Fruit fly (Drosophila melanogaster) whole organism, embryonic: ENCODE data around the gene dmrt11E.
A peak's percentile ranks its signal among the peaks of the same experiment; 100 is the strongest.

Experiments used
- Atf6 ChIP-seq: fragments of 200-800 bp; sonication (Bioruptor generic); IDR thresholded peaks from 2 replicates; pipeline ENCODE4 v1.3.6; 2022; ENCODE audit warnings: missing biosample characterization, missing genetic modification characterization
- C15 ChIP-seq: fragments of 200-800 bp; sonication (Bioruptor generic); IDR thresholded peaks from 3 replicates; pipeline ENCODE4 v1.3.6; 2022; ENCODE audit warnings: missing biosample characterization, missing genetic modification characterization
- CG11093 ChIP-seq: fragments of 200-800 bp; sonication (Bioruptor generic); IDR thresholded peaks from 3 replicates; pipeline ENCODE4 v1.3.6; 2022; ENCODE audit warnings: missing biosample characterization, missing genetic modification characterization
- CG12769 ChIP-seq: fragments of 200-800 bp; sonication (Bioruptor generic); optimal IDR thresholded peaks from 2 replicates; lab custom pipeline; 2019; ENCODE audit warnings: missing biosample characterization, mild to moderate bottlenecking, missing genetic modification characterization, moderate library complexity
- CG13775 ChIP-seq: fragments of 200-800 bp; sonication (Bioruptor generic); optimal IDR thresholded peaks from 3 replicates; lab custom pipeline; 2017; ENCODE audit warnings: missing biosample characterization, mild to moderate bottlenecking, missing genetic modification characterization
- CG15269 ChIP-seq: fragments of 200-800 bp; sonication (Bioruptor generic); optimal IDR thresholded peaks from 2 replicates; lab custom pipeline; 2018; ENCODE audit warnings: missing biosample characterization, mild to moderate bottlenecking, missing genetic modification characterization, moderate library complexity
- CG16863 ChIP-seq: fragments of 200-800 bp; sonication (Bioruptor generic); optimal IDR thresholded peaks from 3 replicates; lab custom pipeline; 2016; ENCODE audit warnings: missing biosample characterization, missing genetic modification characterization
- CG17829 ChIP-seq: fragments of 200-800 bp; optimal IDR thresholded peaks from 2 replicates; lab custom pipeline; 2019; ENCODE audit warnings: missing biosample characterization, mild to moderate bottlenecking, missing genetic modification characterization, moderate library complexity
- CG18262 ChIP-seq: fragments of 200-800 bp; optimal IDR thresholded peaks from 3 replicates; lab custom pipeline; 2019; ENCODE audit warnings: missing biosample characterization, mild to moderate bottlenecking, missing genetic modification characterization, moderate library complexity
- CG2199 ChIP-seq: fragments of 200-800 bp; sonication (Bioruptor generic); IDR thresholded peaks from 3 replicates; pipeline ENCODE4 v1.3.6; 2022; ENCODE audit warnings: missing biosample characterization, missing genetic modification characterization
- CG31224 ChIP-seq: fragments of 200-800 bp; sonication (Bioruptor generic); IDR thresholded peaks from 2 replicates; pipeline ENCODE4 v1.3.6; 2022; ENCODE audit warnings: missing biosample characterization, missing genetic modification characterization
- CG31365 ChIP-seq: fragments of 200-800 bp; sonication (Bioruptor generic); optimal IDR thresholded peaks from 2 replicates; lab custom pipeline; 2018; ENCODE audit warnings: missing biosample characterization, mild to moderate bottlenecking, missing genetic modification characterization
- CG31441 ChIP-seq: fragments of 200-800 bp; sonication (Bioruptor generic); IDR thresholded peaks from 2 replicates; pipeline ENCODE4 v1.3.6; 2022; ENCODE audit warnings: missing biosample characterization, missing genetic modification characterization
- CG6689 ChIP-seq: fragments of 200-800 bp; sonication (Bioruptor generic); IDR thresholded peaks from 2 replicates; pipeline ENCODE4 v1.3.6; 2022; ENCODE audit warnings: missing biosample characterization, missing genetic modification characterization
- CG6854 ChIP-seq: fragments of 200-800 bp; sonication (Bioruptor generic); optimal IDR thresholded peaks from 3 replicates; lab custom pipeline; 2017; ENCODE audit warnings: missing biosample characterization, mild to moderate bottlenecking, missing genetic modification characterization
- CG8388 ChIP-seq: fragments of 200-800 bp; sonication (Bioruptor generic); optimal IDR thresholded peaks from 2 replicates; lab custom pipeline; 2019; ENCODE audit warnings: missing biosample characterization, mild to moderate bottlenecking, missing genetic modification characterization, moderate library complexity
- Deaf1 ChIP-seq: fragments of 200-800 bp; optimal IDR thresholded peaks from 3 replicates; lab custom pipeline; 2019; ENCODE audit warnings: missing biosample characterization, mild to moderate bottlenecking, missing genetic modification characterization, moderate library complexity
- Drgx ChIP-seq: fragments of 200-800 bp; sonication (Bioruptor generic); IDR thresholded peaks from 2 replicates; pipeline ENCODE4 v1.3.6; 2022; ENCODE audit warnings: missing biosample characterization, missing genetic modification characterization
- Gug ChIP-seq: fragments of 200-800 bp; sonication (Bioruptor generic); IDR thresholded peaks from 4 replicates; pipeline ENCODE4 v1.3.6; 2022; ENCODE audit warnings: missing biosample characterization, missing genetic modification characterization
- H15 ChIP-seq: fragments of 200-800 bp; sonication (Bioruptor generic); IDR thresholded peaks from 3 replicates; pipeline ENCODE4 v1.3.6; 2022; ENCODE audit warnings: missing biosample characterization, missing genetic modification characterization
- Hey ChIP-seq: fragments of 200-800 bp; sonication (Bioruptor generic); optimal IDR thresholded peaks from 3 replicates; lab custom pipeline; 2018; ENCODE audit warnings: missing biosample characterization, mild to moderate bottlenecking, missing genetic modification characterization
- HmgD ChIP-seq: fragments of 200-800 bp; sonication (Bioruptor generic); optimal IDR thresholded peaks from 3 replicates; lab custom pipeline; 2016; ENCODE audit warnings: missing biosample characterization, missing genetic modification characterization
- Jarid2 ChIP-seq: fragments of 200-800 bp; sonication (Bioruptor generic); optimal IDR thresholded peaks from 3 replicates; lab custom pipeline; 2017; ENCODE audit warnings: mild to moderate bottlenecking, missing biosample characterization, missing genetic modification reagents, missing genetic modification characterization
- Poxn ChIP-seq: fragments of 200-800 bp; sonication (Bioruptor generic); IDR thresholded peaks from 2 replicates; pipeline ENCODE4 v1.3.6; 2022; ENCODE audit warnings: missing biosample characterization, missing genetic modification characterization
- Sin3A ChIP-seq: fragments of >200 bp; optimal IDR thresholded peaks from 2 replicates; lab custom pipeline; 2018
- Six4 ChIP-seq: fragments of 200-800 bp; sonication (Bioruptor generic); optimal IDR thresholded peaks from 2 replicates; lab custom pipeline; 2016; ENCODE audit warnings: missing biosample characterization, missing genetic modification characterization
- Tbp ChIP-seq: fragments of >200 bp; optimal IDR thresholded peaks from 2 replicates; lab custom pipeline; 2018; ENCODE audit warnings: missing biosample characterization, missing genetic modification characterization
- ab ChIP-seq: fragments of 200-800 bp; sonication (Bioruptor generic); optimal IDR thresholded peaks from 2 replicates; lab custom pipeline; 2016; ENCODE audit warnings: missing biosample characterization, missing genetic modification characterization
- ase ChIP-seq: fragments of 200-800 bp; sonication (Bioruptor generic); IDR thresholded peaks from 3 replicates; pipeline ENCODE4 v1.3.6; 2022; ENCODE audit warnings: missing biosample characterization, missing genetic modification characterization
- ash1 ChIP-seq: fragments of 200-800 bp; sonication (Bioruptor generic); optimal IDR thresholded peaks from 2 replicates; lab custom pipeline; 2018; ENCODE audit warnings: missing biosample characterization, mild to moderate bottlenecking, missing genetic modification characterization
- az2 ChIP-seq: fragments of 200-800 bp; sonication (Bioruptor generic); optimal IDR thresholded peaks from 3 replicates; lab custom pipeline; 2016; ENCODE audit warnings: missing biosample characterization, missing genetic modification characterization
- disco-r ChIP-seq: fragments of 200-800 bp; sonication (Bioruptor generic); optimal IDR thresholded peaks from 2 replicates; lab custom pipeline; 2016; ENCODE audit warnings: missing biosample characterization, missing genetic modification characterization
- gcm ChIP-seq: fragments of 200-800 bp; sonication (Bioruptor generic); optimal IDR thresholded peaks from 2 replicates; lab custom pipeline; 2019; ENCODE audit warnings: missing biosample characterization, mild to moderate bottlenecking, missing genetic modification characterization, moderate library complexity
- hb ChIP-seq: fragments of 200-800 bp; sonication (Bioruptor generic); IDR thresholded peaks from 3 replicates; pipeline ENCODE4 v1.3.6; 2022; ENCODE audit warnings: missing biosample characterization, missing genetic modification characterization; ENCODE audit not compliant: partially characterized antibody
- her ChIP-seq: fragments of 200-800 bp; sonication (Bioruptor generic); optimal IDR thresholded peaks from 2 replicates; lab custom pipeline; 2016; ENCODE audit warnings: missing biosample characterization, missing genetic modification characterization
- hkb ChIP-seq, 2 experiments: fragments of 200-800 bp in 1 of 2; fragments of >200 bp in 1 of 2; sonication (Bioruptor generic) in 1 of 2; IDR thresholded peaks in 1 of 2; optimal IDR thresholded peaks in 1 of 2; 2 replicates each; pipeline versions ENCODE4 v1.3.6 to Lab custom; 2017 to 2022; ENCODE audit warnings: missing biosample characterization in 1 of 2, missing genetic modification characterization in 1 of 2
- hth ChIP-seq: fragments of >200 bp; optimal IDR thresholded peaks from 2 replicates; lab custom pipeline; 2017; ENCODE audit warnings: inconsistent platforms
- insv ChIP-seq, 2 experiments: fragments of 200-800 bp; sonication (Bioruptor generic); optimal IDR thresholded peaks; 3 replicates each; lab custom pipeline; 2016 to 2018; ENCODE audit warnings: missing biosample characterization in 2 of 2, missing genetic modification characterization in 2 of 2
- klu ChIP-seq: fragments of 200-800 bp; sonication (Bioruptor generic); IDR thresholded peaks from 2 replicates; pipeline ENCODE4 v1.3.6; 2022; ENCODE audit warnings: missing biosample characterization, missing genetic modification characterization
- kni ChIP-seq: fragments of 200-800 bp; sonication (Bioruptor generic); optimal IDR thresholded peaks from 3 replicates; lab custom pipeline; 2017; ENCODE audit warnings: mild to moderate bottlenecking, missing biosample characterization, missing genetic modification reagents, missing genetic modification characterization
- odd ChIP-seq: fragments of 200-800 bp; sonication (Bioruptor generic); optimal IDR thresholded peaks from 2 replicates; lab custom pipeline; 2017; ENCODE audit warnings: missing biosample characterization, mild to moderate bottlenecking, missing genetic modification characterization
- pan ChIP-seq, 4 experiments: fragments of >200 bp in 3 of 4; fragments of 200-800 bp in 1 of 4; sonication (Bioruptor generic) in 1 of 4; optimal IDR thresholded peaks in 3 of 4; IDR thresholded peaks in 1 of 4; 2 replicates each; pipeline versions ENCODE4 v1.3.6 to Lab custom; 2017 to 2022; ENCODE audit warnings: missing biosample characterization in 2 of 4, missing genetic modification characterization in 2 of 4, mixed read lengths in 1 of 4
- phol ChIP-seq: fragments of 200-800 bp; sonication (Bioruptor generic); optimal IDR thresholded peaks from 3 replicates; lab custom pipeline; 2018; ENCODE audit warnings: missing biosample characterization, mild to moderate bottlenecking, missing genetic modification characterization, moderate library complexity
- prd ChIP-seq, 3 experiments: fragments of >200 bp in 2 of 3; fragments of 200-800 bp in 1 of 3; sonication (Bioruptor generic) in 1 of 3; optimal IDR thresholded peaks in 2 of 3; IDR thresholded peaks in 1 of 3; 2 replicates in 2 of 3; 3 replicates in 1 of 3; pipeline versions ENCODE4 v1.3.6 to Lab custom; 2017 to 2022; ENCODE audit warnings: missing biosample characterization in 1 of 3, missing genetic modification characterization in 1 of 3
- sim ChIP-seq: fragments of 200-800 bp; sonication (Bioruptor generic); IDR thresholded peaks from 2 replicates; pipeline ENCODE4 v1.3.6; 2022; ENCODE audit warnings: missing biosample characterization, missing genetic modification characterization
- toy ChIP-seq: fragments of 200-800 bp; sonication (Bioruptor generic); IDR thresholded peaks from 2 replicates; pipeline ENCODE4 v1.3.6; 2022; ENCODE audit warnings: missing biosample characterization, missing genetic modification characterization
- trh ChIP-seq: fragments of 200-800 bp; sonication (Bioruptor generic); optimal IDR thresholded peaks from 2 replicates; lab custom pipeline; 2016; ENCODE audit warnings: missing biosample characterization, missing genetic modification characterization
- twi ChIP-seq: fragments of 200-800 bp; optimal IDR thresholded peaks from 2 replicates; lab custom pipeline; 2019; ENCODE audit warnings: missing biosample characterization, mild to moderate bottlenecking, missing genetic modification characterization, moderate library complexity
- usp ChIP-seq: fragments of >200 bp; optimal IDR thresholded peaks from 2 replicates; lab custom pipeline; 2017; ENCODE audit warnings: missing biosample characterization, missing genetic modification characterization

Gene dmrt11E

dm6 chrX:13396378-13397099 is 28.5 kb downstream of the dmrt11E start, which contains the start of gene Bcat (continued):
- TF ChIP-seq C15: no peak
- TF ChIP-seq CG18262: peak; percentile 74
- peak; percentile 44 for TF ChIP-seq CG6854 (GFP tag; lab: Kevin White, UChicago)
- no peak for TF ChIP-seq CG2199 (GFP tag; lab: Robert Waterston, UW)
- TF ChIP-seq prd (optimal IDR thresholded peaks at IDR 0.05; lab: Kevin White, UChicago): no peak
- TF ChIP-seq prd (GFP tag; IDR thresholded peaks at IDR 0.05; lab: Robert Waterston, UW): peak; percentile 59; the same call in 1 of the 3 replicates
- TF ChIP-seq Jarid2 (GFP tag; lab: Kevin White, UChicago): peak; percentile 53
- no peak; the same call in 2 of the 3 replicates for TF ChIP-seq H15 (GFP tag; lab: Robert Waterston, UW)
- TF ChIP-seq pan (optimal IDR thresholded peaks at IDR 0.05; lab: Kevin White, UChicago): no peak
- peak in 1 of 2 experiments; percentile 6 for TF ChIP-seq pan (GFP tag; optimal IDR thresholded peaks at IDR 0.05 in 1 of 2, IDR thresholded peaks at IDR 0.05 in 1 of 2)
- TF ChIP-seq her: no peak
- TF ChIP-seq hkb (optimal IDR thresholded peaks at IDR 0.05; lab: Kevin White, UChicago): no peak
- peak; percentile 35; the same call in 1 of the 2 replicates for TF ChIP-seq hkb (GFP tag; IDR thresholded peaks at IDR 0.05; lab: Robert Waterston, UW)
- no peak for TF ChIP-seq kni
- no peak for TF ChIP-seq Sin3A (lab: Kevin White, UChicago)
- TF ChIP-seq CG16863: no peak
- peak in 1 of 2 experiments; percentile 29 for TF ChIP-seq insv (GFP tag; optimal IDR thresholded peaks at IDR 0.05; lab: Kevin White, UChicago)
- no peak for TF ChIP-seq Drgx
- TF ChIP-seq hb: no peak
- TF ChIP-seq HmgD (GFP tag; lab: Kevin White, UChicago): no peak
- no peak for TF ChIP-seq ash1 (GFP tag; lab: Kevin White, UChicago)
- TF ChIP-seq toy (GFP tag; lab: Robert Waterston, UW): no peak
- TF ChIP-seq az2 (GFP tag; lab: Kevin White, UChicago): peak; percentile 49
- TF ChIP-seq CG31365 (tag; lab: Kevin White, UChicago): no peak
- TF ChIP-seq phol (tag; lab: Kevin White, UChicago): peak; percentile 71
- TF ChIP-seq CG31441 (GFP tag; lab: Robert Waterston, UW): peak; percentile 82
- no peak; the same call in 1 of the 2 replicates for TF ChIP-seq klu (GFP tag; lab: Robert Waterston, UW)
- no peak for TF ChIP-seq CG12769
- peak; percentile 52; the same call in 1 of the 2 replicates for TF ChIP-seq CG31224 (GFP tag; lab: Robert Waterston, UW)
- no peak for TF ChIP-seq twi (tag; lab: Kevin White, UChicago)
- no peak for TF ChIP-seq ab (GFP tag; lab: Kevin White, UChicago)
- peak; percentile 84 for TF ChIP-seq CG15269 (tag; lab: Kevin White, UChicago)
- peak; percentile 75 for TF ChIP-seq odd (GFP tag; lab: Kevin White, UChicago)
- TF ChIP-seq usp (GFP tag; lab: Kevin White, UChicago): no peak
- TF ChIP-seq Atf6 (GFP tag; lab: Robert Waterston, UW): peak; percentile 57; the same call in 1 of the 2 replicates
- TF ChIP-seq CG13775 (GFP tag; lab: Kevin White, UChicago): peak; percentile 83
- TF ChIP-seq sim: no peak
- TF ChIP-seq Tbp (GFP tag; lab: Kevin White, UChicago): no peak
- peak; percentile 74 for TF ChIP-seq CG6689 (GFP tag; lab: Robert Waterston, UW)
- TF ChIP-seq hth (lab: Kevin White, UChicago): no peak
- TF ChIP-seq trh (GFP tag; lab: Kevin White, UChicago): no peak
- TF ChIP-seq Six4 (GFP tag; lab: Kevin White, UChicago): peak; percentile 17
- TF ChIP-seq CG17829 (tag; lab: Kevin White, UChicago): peak; percentile 60
- TF ChIP-seq gcm (GFP tag; lab: Kevin White, UChicago): peak; percentile 28
- peak; percentile 30; the same call in 1 of the 2 replicates for TF ChIP-seq Poxn (GFP tag; lab: Robert Waterston, UW)
- TF ChIP-seq disco-r: no peak
- peak; percentile 15; the same call in 1 of the 4 replicates for TF ChIP-seq Gug
- no peak for TF ChIP-seq CG11093
- TF ChIP-seq Deaf1 (tag; lab: Kevin White, UChicago): peak; percentile 83
- TF ChIP-seq Hey (tag; lab: Kevin White, UChicago): no peak
- TF ChIP-seq CG8388 (GFP tag; lab: Kevin White, UChicago): peak; percentile 40
- no peak; the same call in 2 of the 3 replicates for TF ChIP-seq ase (GFP tag; lab: Robert Waterston, UW)
